Fruit fly (Drosophila melanogaster): ENCODE results near the gene GCS1.
A peak's percentile ranks its signal among the peaks of the same experiment; 100 is the strongest.

GCS1 gene

dm6 chrX:11369374-11369773, 21.6 kb upstream of the GCS1 start, which contains the start of gene dlg1 (continued):
- TF ChIP-seq pzg (GFP tag; optimal IDR thresholded peaks at IDR 0.05) (peak; percentile 55), CG8359 (GFP tag; optimal IDR thresholded peaks at IDR 0.05; ENCODE audit: borderline replicate concordance) (no peak), CG2116 (GFP tag; optimal IDR thresholded peaks at IDR 0.05) (peak; percentile 31), CG10979 (tag; optimal IDR thresholded peaks at IDR 0.05) (no peak), Bteb2 (GFP tag; optimal IDR thresholded peaks at IDR 0.05) (no peak), CG1529 (GFP tag; optimal IDR thresholded peaks at IDR 0.05) (no peak), Dbx (GFP tag; IDR thresholded peaks at IDR 0.05) (no peak), Xrp1 (GFP tag; IDR thresholded peaks at IDR 0.05) (no peak), CG6791 (GFP tag; IDR thresholded peaks at IDR 0.05; ENCODE audit: partially characterized antibody) (peak; percentile 49; the same call in 1 of the 3 replicates), ems (GFP tag; optimal IDR thresholded peaks at IDR 0.05) (no peak), ttk (GFP tag; IDR thresholded peaks at IDR 0.05) (no peak), Deaf1 (tag; optimal IDR thresholded peaks at IDR 0.05) (no peak), pho (GFP tag; optimal IDR thresholded peaks at IDR 0.05) (no peak), Camta (GFP tag; optimal IDR thresholded peaks at IDR 0.05) (no peak), gro (GFP tag; optimal IDR thresholded peaks at IDR 0.05) (no peak), Neu2 (GFP tag; optimal IDR thresholded peaks at IDR 0.05; ENCODE audit: borderline replicate concordance) (no peak), B-H2 (GFP tag; optimal IDR thresholded peaks at IDR 0.05) (no peak), CG4820 (GFP tag; optimal IDR thresholded peaks at IDR 0.05) (no peak), Sry-β (GFP tag; optimal IDR thresholded peaks at IDR 0.05) (no peak), twi (tag; optimal IDR thresholded peaks at IDR 0.05) (no peak), CG4328 (GFP tag; optimal IDR thresholded peaks at IDR 0.05) (no peak), Ptx1 (GFP tag; IDR thresholded peaks at IDR 0.05) (no peak), CG34376 (GFP tag; optimal IDR thresholded peaks at IDR 0.05) (no peak), Bgb (GFP tag; IDR thresholded peaks at IDR 0.05; ENCODE audit: partially characterized antibody) (peak; percentile 65), pb (GFP tag; optimal IDR thresholded peaks at IDR 0.05) (no peak), CG8944 (GFP tag; optimal IDR thresholded peaks at IDR 0.05) (no peak), klu (GFP tag; IDR thresholded peaks at IDR 0.05) (no peak), tin (GFP tag; optimal IDR thresholded peaks at IDR 0.05) (no peak), Spps (tag; optimal IDR thresholded peaks at IDR 0.05) (no peak), psq (GFP tag; optimal IDR thresholded peaks at IDR 0.05) (no peak), CG9797 (GFP tag; optimal IDR thresholded peaks at IDR 0.05) (peak; percentile 55), Pdp1 (GFP tag; optimal IDR thresholded peaks at IDR 0.05) (peak in 1 of 2 experiments; percentile 52), CG9727 (GFP tag; optimal IDR thresholded peaks at IDR 0.05) (no peak), CG2875 (GFP tag; optimal IDR thresholded peaks at IDR 0.05) (no peak), bsh (GFP tag; optimal IDR thresholded peaks at IDR 0.05) (no peak), CG10209 (GFP tag; optimal IDR thresholded peaks at IDR 0.05) (no peak), wek (GFP tag; optimal IDR thresholded peaks at IDR 0.05) (no peak), dati (GFP tag; IDR thresholded peaks at IDR 0.05) (no peak), CG9215 (GFP tag; IDR thresholded peaks at IDR 0.05) (no peak), NfI (GFP tag; optimal IDR thresholded peaks at IDR 0.05) (no peak), ac (GFP tag; optimal IDR thresholded peaks at IDR 0.05) (no peak), CG8281 (tag; optimal IDR thresholded peaks at IDR 0.05) (no peak), pnt (GFP tag; optimal IDR thresholded peaks at IDR 0.05) (no peak), Hmr (GFP tag; optimal IDR thresholded peaks at IDR 0.05) (no peak), Rfx (GFP tag; IDR thresholded peaks at IDR 0.05) (no peak), sob (GFP tag; IDR thresholded peaks at IDR 0.05) (no peak), E2f2 (GFP tag; IDR thresholded peaks at IDR 0.05) (peak; percentile 83), knrl (GFP tag; IDR thresholded peaks at IDR 0.05; ENCODE audit: partially characterized antibody) (peak; percentile 72), maf-S (GFP tag; optimal IDR thresholded peaks at IDR 0.05) (no peak), CG6765 (GFP tag; optimal IDR thresholded peaks at IDR 0.05) (no peak), ase (GFP tag; IDR thresholded peaks at IDR 0.05) (no peak)
